Worm (Caenorhabditis elegans) whole organism, late embryonic: ENCODE data around the gene zipt-7.2.

Experiments used
- C08G9.2 ChIP-seq: sonication (generic microtip); optimal IDR thresholded peaks from 2 replicates; lab custom pipeline; 2016; ENCODE audit warnings: mild to moderate bottlenecking, missing genetic modification characterization, moderate library complexity, missing compliant biosample characterization
- F13H6.1 ChIP-seq: sonication (generic microtip); optimal IDR thresholded peaks from 2 replicates; lab custom pipeline; 2016; ENCODE audit warnings: missing genetic modification characterization, missing compliant biosample characterization
- K02D7.2 ChIP-seq: sonication (generic microtip); optimal IDR thresholded peaks from 2 replicates; lab custom pipeline; 2017; ENCODE audit warnings: mild to moderate bottlenecking, missing genetic modification characterization, missing compliant biosample characterization
- K09A11.1 ChIP-seq: sonication (generic microtip); optimal IDR thresholded peaks from 2 replicates; lab custom pipeline; 2017; ENCODE audit warnings: antibody characterized with exemption, mild to moderate bottlenecking, missing genetic modification characterization, missing compliant biosample characterization; ENCODE audit not compliant: insufficient read depth
- ceh-14 ChIP-seq: sonication (generic microtip); optimal IDR thresholded peaks from 2 replicates; lab custom pipeline; 2016; ENCODE audit warnings: missing genotype, missing genetic modification characterization, missing compliant biosample characterization
- ceh-18 ChIP-seq: sonication (generic microtip); optimal IDR thresholded peaks from 2 replicates; lab custom pipeline; 2016; ENCODE audit warnings: missing genetic modification characterization, missing compliant biosample characterization
- ceh-2 ChIP-seq: sonication (generic microtip); optimal IDR thresholded peaks from 2 replicates; lab custom pipeline; 2016; ENCODE audit warnings: missing genotype, missing genetic modification characterization, missing compliant biosample characterization
- ceh-22 ChIP-seq: sonication (generic microtip); optimal IDR thresholded peaks from 2 replicates; lab custom pipeline; 2017; ENCODE audit warnings: missing biosample characterization, missing genetic modification characterization
- ceh-24 ChIP-seq: sonication (generic microtip); optimal IDR thresholded peaks from 2 replicates; lab custom pipeline; 2016; ENCODE audit warnings: mild to moderate bottlenecking, missing genetic modification characterization, missing compliant biosample characterization
- ceh-34 ChIP-seq: sonication (generic microtip); optimal IDR thresholded peaks from 2 replicates; lab custom pipeline; 2016; ENCODE audit warnings: mild to moderate bottlenecking, missing genetic modification characterization, missing compliant biosample characterization
- ceh-6 ChIP-seq: fragments of 200-800 bp; sonication (Bioruptor generic); optimal IDR thresholded peaks from 2 replicates; lab custom pipeline; 2018; ENCODE audit warnings: mild to moderate bottlenecking, missing genetic modification characterization, missing compliant biosample characterization
- ceh-9 ChIP-seq: sonication (generic microtip); optimal IDR thresholded peaks from 2 replicates; lab custom pipeline; 2016; ENCODE audit warnings: mild to moderate bottlenecking, missing genetic modification characterization, inconsistent platforms, missing compliant biosample characterization
- che-1 ChIP-seq: sonication (generic microtip); optimal IDR thresholded peaks from 2 replicates; lab custom pipeline; 2016; ENCODE audit warnings: mild to moderate bottlenecking, missing genetic modification characterization, missing compliant biosample characterization
- dve-1 ChIP-seq: sonication (generic microtip); optimal IDR thresholded peaks from 2 replicates; lab custom pipeline; 2017; ENCODE audit warnings: antibody characterized with exemption, mild to moderate bottlenecking, missing genetic modification characterization, missing compliant biosample characterization
- elt-2 ChIP-seq: sonication (generic microtip); optimal IDR thresholded peaks from 2 replicates; lab custom pipeline; 2016; ENCODE audit warnings: missing genetic modification reagents, missing genetic modification characterization, missing compliant biosample characterization
- ets-4 ChIP-seq: sonication (generic microtip); optimal IDR thresholded peaks from 2 replicates; lab custom pipeline; 2016; ENCODE audit warnings: missing genetic modification characterization, missing compliant biosample characterization
- eyg-1 ChIP-seq: sonication (generic microtip); optimal IDR thresholded peaks from 2 replicates; lab custom pipeline; 2016; ENCODE audit warnings: missing genotype, missing genetic modification characterization, missing compliant biosample characterization
- fax-1 ChIP-seq: sonication (generic microtip); optimal IDR thresholded peaks from 2 replicates; lab custom pipeline; 2016; ENCODE audit warnings: missing genotype, missing genetic modification characterization, missing compliant biosample characterization
- fkh-10 ChIP-seq: fragments of 150-350 bp; optimal IDR thresholded peaks from 2 replicates; lab custom pipeline; 2014; ENCODE audit warnings: missing biosample characterization, missing genetic modification reagents, missing genetic modification characterization
- fkh-6 ChIP-seq: sonication (generic microtip); optimal IDR thresholded peaks from 2 replicates; lab custom pipeline; 2016; ENCODE audit warnings: missing genetic modification characterization, missing compliant biosample characterization
- hlh-30 ChIP-seq: sonication (generic microtip); optimal IDR thresholded peaks from 2 replicates; lab custom pipeline; 2017; ENCODE audit warnings: antibody characterized with exemption, missing genetic modification characterization, missing compliant biosample characterization; ENCODE audit not compliant: insufficient read depth
- madf-2 ChIP-seq: sonication (generic microtip); optimal IDR thresholded peaks from 2 replicates; lab custom pipeline; 2017; ENCODE audit warnings: missing genetic modification characterization, missing compliant biosample characterization
- nhr-11 ChIP-seq: fragments of 150-350 bp; optimal IDR thresholded peaks from 2 replicates; lab custom pipeline; 2014; ENCODE audit warnings: missing biosample characterization, missing genetic modification characterization
- npax-4 ChIP-seq: sonication (generic microtip); optimal IDR thresholded peaks from 2 replicates; lab custom pipeline; 2016; ENCODE audit warnings: missing genetic modification characterization, missing compliant biosample characterization
- odd-2 ChIP-seq: sonication (generic microtip); optimal IDR thresholded peaks from 2 replicates; lab custom pipeline; 2017; ENCODE audit warnings: antibody characterized with exemption, mild to moderate bottlenecking, missing genetic modification characterization, missing compliant biosample characterization
- pat-9 ChIP-seq: fragments of 200-800 bp; sonication (Bioruptor generic); optimal IDR thresholded peaks from 2 replicates; lab custom pipeline; 2018; ENCODE audit warnings: mild to moderate bottlenecking, missing genetic modification characterization, moderate library complexity, missing compliant biosample characterization
- pax-1 ChIP-seq: fragments of 150-350 bp; optimal IDR thresholded peaks from 2 replicates; lab custom pipeline; 2014; ENCODE audit warnings: missing biosample characterization, missing genetic modification characterization
- sdc-2 ChIP-seq: sonication (generic microtip); optimal IDR thresholded peaks from 2 replicates; lab custom pipeline; 2016; ENCODE audit warnings: missing genotype, missing genetic modification characterization, missing compliant biosample characterization
- sox-4 ChIP-seq: sonication (generic microtip); optimal IDR thresholded peaks from 2 replicates; lab custom pipeline; 2017; ENCODE audit warnings: mild to moderate bottlenecking, missing genetic modification characterization, inconsistent platforms, missing compliant biosample characterization
- unc-42 ChIP-seq: sonication (generic microtip); optimal IDR thresholded peaks from 2 replicates; lab custom pipeline; 2016; ENCODE audit warnings: missing genotype, missing genetic modification characterization, missing compliant biosample characterization
- unc-55 ChIP-seq: sonication (generic microtip); optimal IDR thresholded peaks from 2 replicates; lab custom pipeline; 2017; ENCODE audit warnings: missing biosample characterization, missing genetic modification reagents, missing genetic modification characterization
- zip-5 ChIP-seq: sonication (generic microtip); optimal IDR thresholded peaks from 2 replicates; lab custom pipeline; 2016; ENCODE audit warnings: missing genetic modification characterization, missing compliant biosample characterization
- ztf-16 ChIP-seq: sonication (generic microtip); optimal IDR thresholded peaks from 2 replicates; lab custom pipeline; 2017; ENCODE audit warnings: missing genetic modification characterization, missing compliant biosample characterization

zipt-7.2 gene

ce11 chrX:15492759-15493158, 14.9 kb downstream of the zipt-7.2 start (continued):
- TF ChIP-seq unc-42 (tag; lab: Kevin White, UChicago): peak; percentile 43
- peak; percentile 68 for TF ChIP-seq hlh-30 (tag; lab: Kevin White, UChicago)

DNA sequence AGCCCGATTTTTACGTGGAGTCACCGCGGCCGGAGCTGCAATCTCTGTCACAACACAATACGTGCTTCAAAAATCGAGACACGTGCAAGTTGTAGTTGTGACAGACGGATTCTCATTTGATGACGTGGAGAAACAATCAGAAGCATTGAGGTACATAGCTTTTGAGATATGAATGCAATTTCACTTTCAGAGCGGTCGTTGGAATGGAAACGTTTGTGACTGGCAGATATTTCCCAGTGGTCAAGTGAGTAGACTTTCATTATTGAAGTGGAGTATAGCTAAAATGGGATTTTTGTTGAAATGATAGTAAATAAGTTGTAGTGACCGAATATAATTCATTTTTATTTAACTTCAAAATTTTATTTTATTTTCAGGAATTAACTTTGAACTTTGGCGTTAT, 16.6 kb downstream of the zipt-7.2 start:
- TF ChIP-seq ceh-2 (tag; lab: Kevin White, UChicago): no peak
- TF ChIP-seq zip-5 (tag; lab: Kevin White, UChicago): no peak
- TF ChIP-seq unc-42 (tag; lab: Kevin White, UChicago): no peak
- TF ChIP-seq ceh-14 (tag; lab: Kevin White, UChicago): no peak
- TF ChIP-seq ceh-18 (tag; lab: Kevin White, UChicago): no peak
- no peak for TF ChIP-seq npax-4
- TF ChIP-seq che-1 (tag; lab: Kevin White, UChicago): no peak
- no peak for TF ChIP-seq ceh-9 (tag; lab: Kevin White, UChicago)
- TF ChIP-seq ceh-6 (GFP tag; lab: Kevin White, UChicago): no peak
- TF ChIP-seq ceh-22 (tag; lab: Kevin White, UChicago): no peak
- TF ChIP-seq F13H6.1: no peak
- TF ChIP-seq ceh-34: no peak
- TF ChIP-seq eyg-1 (tag; lab: Kevin White, UChicago): no peak
- TF ChIP-seq dve-1 (tag; lab: Kevin White, UChicago): no peak
- TF ChIP-seq fkh-6 (tag; lab: Kevin White, UChicago): no peak
- no peak for TF ChIP-seq ztf-16 (tag; lab: Kevin White, UChicago)
- TF ChIP-seq, all 69 proteins: peak for 0

DNA sequence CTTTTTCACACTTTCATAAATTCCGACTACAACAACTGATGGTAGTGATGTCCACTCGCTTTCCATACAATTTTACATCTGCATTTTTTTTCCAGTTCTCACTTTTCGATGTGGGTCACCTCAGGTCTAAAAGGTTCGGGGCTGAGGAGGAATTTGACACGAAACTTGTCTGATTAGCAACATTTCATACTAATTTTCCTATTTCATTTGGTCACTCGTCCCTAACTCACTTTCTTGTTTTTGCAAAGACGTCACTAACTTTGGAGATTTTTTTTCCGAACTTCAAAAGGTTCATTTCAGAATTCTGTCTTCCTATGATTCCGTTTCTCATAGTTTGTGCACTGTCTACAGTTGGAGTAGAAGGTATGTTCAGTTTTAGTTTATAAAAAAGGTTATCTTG, 19.9 kb downstream of the zipt-7.2 start, which contains the start of gene H13N06.2:
Gene H13N06.2, plus strand, starts transcription at position 301 of the 400 bp plus-strand sequence.
- no peak for TF ChIP-seq pat-9 (tag; lab: Kevin White, UChicago)
- no peak for TF ChIP-seq ceh-14 (tag; lab: Kevin White, UChicago)
- no peak for TF ChIP-seq C08G9.2 (tag; lab: Kevin White, UChicago)
- TF ChIP-seq ceh-9 (tag; lab: Kevin White, UChicago): no peak
- TF ChIP-seq sdc-2 (tag; lab: Kevin White, UChicago): no peak
- no peak for TF ChIP-seq K02D7.2 (tag; lab: Kevin White, UChicago)
- no peak for TF ChIP-seq ets-4 (tag; lab: Kevin White, UChicago)
- no peak for TF ChIP-seq ceh-6 (GFP tag; lab: Kevin White, UChicago)
- TF ChIP-seq fax-1 (tag; lab: Kevin White, UChicago): no peak
- TF ChIP-seq madf-2 (tag; lab: Kevin White, UChicago): no peak
- no peak for TF ChIP-seq sox-4 (tag; lab: Kevin White, UChicago)
- no peak for TF ChIP-seq unc-55 (GFP tag; lab: Kevin White, UChicago)
- TF ChIP-seq nhr-11 (tag; lab: Kevin White, UChicago): no peak
- TF ChIP-seq pax-1: no peak
- TF ChIP-seq ceh-2 (tag; lab: Kevin White, UChicago): no peak
- no peak for TF ChIP-seq odd-2

DNA sequence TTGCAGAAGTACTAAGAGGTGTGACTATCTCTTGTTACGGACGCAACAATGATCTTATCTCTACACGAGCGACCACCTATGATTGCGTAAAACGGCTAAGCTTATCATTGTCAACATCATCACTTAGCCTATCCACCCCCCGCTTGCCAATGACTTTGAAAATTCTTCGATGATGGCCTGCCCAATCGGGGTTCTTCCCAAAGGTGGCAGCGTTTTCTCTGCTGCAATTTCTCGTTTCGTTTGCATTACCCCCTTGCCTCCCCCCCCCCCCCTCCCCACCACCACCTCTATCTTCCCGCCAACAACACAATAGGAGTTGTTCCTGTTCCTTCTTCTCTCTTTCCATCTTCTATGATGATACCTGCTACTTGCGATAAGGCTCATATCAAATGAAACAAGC, 20.5 kb downstream of the zipt-7.2 start:
- peak; percentile 46 for TF ChIP-seq elt-2
- no peak for TF ChIP-seq K09A11.1 (tag; lab: Kevin White, UChicago)
- TF ChIP-seq, all 69 proteins: peak for 1

- TF ChIP-seq fkh-10 (GFP tag; lab: Kevin White, UChicago): no peak
- TF ChIP-seq, all 69 proteins: peak for 0
Measured at ce11 chrX:15485262-15485661, 22.4 kb downstream of the zipt-7.2 start.

ce11 chrX:15478717-15479116, 29.0 kb downstream of the zipt-7.2 start, which contains the start of gene gcy-36:
gcy-36 (plus strand) TSS chrX:15479017.
- no peak for TF ChIP-seq ets-4 (tag; lab: Kevin White, UChicago)
- no peak for TF ChIP-seq ceh-24
- TF ChIP-seq K02D7.2 (tag; lab: Kevin White, UChicago): no peak
